Fruit fly (Drosophila melanogaster): Measurements from ENCODE around the gene Lip1.

Lip1 gene

DNA sequence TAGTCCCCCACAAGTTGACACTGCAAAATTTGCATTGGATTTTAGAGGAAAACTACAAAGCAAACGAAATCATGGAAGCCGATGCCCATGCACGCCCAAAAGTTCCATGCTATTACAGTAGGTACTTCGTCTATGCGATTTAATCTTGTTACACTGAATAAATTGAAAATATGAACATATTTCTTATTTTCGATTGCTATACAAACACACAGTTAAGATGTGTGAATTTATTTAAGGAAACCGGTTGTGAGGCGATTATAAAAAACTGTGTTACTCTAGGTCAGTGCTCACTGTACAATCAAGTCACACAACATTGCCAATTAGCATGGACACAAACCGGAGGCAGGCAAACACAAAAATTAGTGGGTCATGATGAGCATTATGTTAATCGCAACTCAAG is 35.7 kb downstream of the Lip1 start (continued):
- TF ChIP-seq ewg (GFP tag; optimal IDR thresholded peaks at IDR 0.05) (peak; percentile 53), stwl (tag; optimal IDR thresholded peaks at IDR 0.05) (peak; percentile 4), Hsf (GFP tag; optimal IDR thresholded peaks at IDR 0.05) (peak; percentile 82), Ptx1 (GFP tag; IDR thresholded peaks at IDR 0.05) (peak; percentile 93), ERR (GFP tag; optimal IDR thresholded peaks at IDR 0.05) (peak; percentile 66), ems (GFP tag; optimal IDR thresholded peaks at IDR 0.05) (peak; percentile 53), Sox102F (GFP tag; optimal IDR thresholded peaks at IDR 0.05) (peak; percentile 89), Atf-2 (GFP tag; optimal IDR thresholded peaks at IDR 0.05) (peak; percentile 74), CTCF (GFP tag; optimal IDR thresholded peaks at IDR 0.05) (no peak), lov (optimal IDR thresholded peaks at IDR 0.05) (no peak), lov (GFP tag; IDR thresholded peaks at IDR 0.05) (0 out of 3 replicates have a peak, but pooled peaks have one; percentile 50), CG14014 (GFP tag; IDR thresholded peaks at IDR 0.05) (peak; percentile 91), jigr1 (GFP tag; IDR thresholded peaks at IDR 0.05) (peak; percentile 75; the same call in 2 of the 3 replicates), CG18764 (GFP tag; optimal IDR thresholded peaks at IDR 0.05) (peak; percentile 46), ind (GFP tag; optimal IDR thresholded peaks at IDR 0.05) (peak; percentile 88), CG8388 (GFP tag; optimal IDR thresholded peaks at IDR 0.05) (peak; percentile 63), CG7963 (GFP tag; IDR thresholded peaks at IDR 0.05; ENCODE audit: partially characterized antibody) (no peak), insv (GFP tag; optimal IDR thresholded peaks at IDR 0.05) (no peak), dmrt99B (tag; optimal IDR thresholded peaks at IDR 0.05) (peak; percentile 87), CG15011 (GFP tag; optimal IDR thresholded peaks at IDR 0.05) (peak; percentile 58), CHES-1-like (GFP tag; optimal IDR thresholded peaks at IDR 0.05) (peak; percentile 58), sisA (GFP tag; IDR thresholded peaks at IDR 0.05) (peak; percentile 85), seq (GFP tag; IDR thresholded peaks at IDR 0.05) (peak; percentile 87), Trl (optimal IDR thresholded peaks at IDR 0.05) (no peak), Trl (GFP tag; optimal IDR thresholded peaks at IDR 0.05) (peak; percentile 79), CG16779 (GFP tag; IDR thresholded peaks at IDR 0.05) (peak; percentile 63), CG1647 (GFP tag; optimal IDR thresholded peaks at IDR 0.05) (peak; percentile 65), br (optimal IDR thresholded peaks at IDR 0.05) (no peak), CG17328 (GFP tag; IDR thresholded peaks at IDR 0.05) (peak; percentile 75), sob (GFP tag; IDR thresholded peaks at IDR 0.05) (peak; percentile 87), Nf-YB (GFP tag; optimal IDR thresholded peaks at IDR 0.05) (peak; percentile 28), oc (tag; optimal IDR thresholded peaks at IDR 0.05) (peak; percentile 57), CG14667 (GFP tag; IDR thresholded peaks at IDR 0.05) (peak; percentile 84), B-H2 (GFP tag; optimal IDR thresholded peaks at IDR 0.05) (no peak), CG1832 (GFP tag; optimal IDR thresholded peaks at IDR 0.05) (no peak), sug (tag; optimal IDR thresholded peaks at IDR 0.05) (peak; percentile 47), CG18262 (tag; optimal IDR thresholded peaks at IDR 0.05) (peak; percentile 66), CG4707 (GFP tag; optimal IDR thresholded peaks at IDR 0.05) (no peak), schlank (tag; optimal IDR thresholded peaks at IDR 0.05) (peak; percentile 6), CG18476 (GFP tag; optimal IDR thresholded peaks at IDR 0.05) (peak; percentile 37), Hey (tag; optimal IDR thresholded peaks at IDR 0.05) (no peak), trh (GFP tag; optimal IDR thresholded peaks at IDR 0.05) (peak; percentile 30), her (GFP tag; optimal IDR thresholded peaks at IDR 0.05) (peak; percentile 75), knrl (GFP tag; IDR thresholded peaks at IDR 0.05; ENCODE audit: partially characterized antibody) (no peak), CG17612 (GFP tag; IDR thresholded peaks at IDR 0.05) (peak; percentile 33; the same call in 1 of the 2 replicates), CG2889 (GFP tag; IDR thresholded peaks at IDR 0.05) (peak; percentile 76), Dip3 (GFP tag; optimal IDR thresholded peaks at IDR 0.05) (peak; percentile 69), mirr (GFP tag; optimal IDR thresholded peaks at IDR 0.05) (peak; percentile 15), CG34422 (GFP tag; IDR thresholded peaks at IDR 0.05) (peak; percentile 87), CG9876 (GFP tag; optimal IDR thresholded peaks at IDR 0.05) (peak; percentile 55), CG6765 (GFP tag; optimal IDR thresholded peaks at IDR 0.05) (no peak), Mad (GFP tag; optimal IDR thresholded peaks at IDR 0.05) (peak; percentile 46), CG11085 (GFP tag; IDR thresholded peaks at IDR 0.05) (peak; percentile 51)
